Worm (Caenorhabditis elegans) whole organism, L2 larva: ENCODE data around the gene str-25.
A peak's percentile ranks its signal among the peaks of the same experiment; 100 is the strongest.

Experiments used
- F13H6.1 ChIP-seq: sonication (generic microtip); optimal IDR thresholded peaks from 2 replicates; lab custom pipeline; 2016; ENCODE audit warnings: missing genetic modification characterization, missing compliant biosample characterization
- Y55F3AM.14 ChIP-seq: fragments of 200-800 bp; sonication (Bioruptor generic); optimal IDR thresholded peaks from 2 replicates; lab custom pipeline; 2018; ENCODE audit warnings: mild to moderate bottlenecking, missing genetic modification characterization, missing compliant biosample characterization
- ZK546.5 ChIP-seq: sonication (generic microtip); optimal IDR thresholded peaks from 2 replicates; lab custom pipeline; 2017; ENCODE audit warnings: missing biosample characterization, missing genetic modification characterization
- alr-1 ChIP-seq: fragments of 150-350 bp; optimal IDR thresholded peaks from 2 replicates; lab custom pipeline; 2014; ENCODE audit warnings: missing biosample characterization, missing genetic modification characterization
- ama-1 ChIP-seq: fragments of 150-350 bp; optimal IDR thresholded peaks from 2 replicates; lab custom pipeline; 2018; ENCODE audit warnings: inconsistent platforms
- ceh-16 ChIP-seq: fragments of 150-350 bp; optimal IDR thresholded peaks from 2 replicates; lab custom pipeline; 2014; ENCODE audit warnings: missing biosample characterization, missing genetic modification characterization
- ceh-82 ChIP-seq: fragments of 150-350 bp; optimal IDR thresholded peaks from 2 replicates; lab custom pipeline; 2014; ENCODE audit warnings: missing biosample characterization, missing genetic modification characterization
- crh-2 ChIP-seq: sonication (generic microtip); optimal IDR thresholded peaks from 2 replicates; lab custom pipeline; 2017; ENCODE audit warnings: missing biosample characterization, missing genetic modification characterization
- egl-27 ChIP-seq: sonication (generic microtip); optimal IDR thresholded peaks from 3 replicates; lab custom pipeline; 2017; ENCODE audit warnings: missing biosample characterization, missing genetic modification reagents, missing genetic modification characterization
- elt-3 ChIP-seq: sonication (generic microtip); optimal IDR thresholded peaks from 2 replicates; lab custom pipeline; 2017; ENCODE audit warnings: missing biosample characterization, missing genetic modification characterization
- fos-1 ChIP-seq: fragments of 150-350 bp; optimal IDR thresholded peaks from 2 replicates; lab custom pipeline; 2014; ENCODE audit warnings: missing biosample characterization, missing genetic modification characterization
- lin-11 ChIP-seq: fragments of 150-350 bp; sonication (generic microtip); optimal IDR thresholded peaks from 2 replicates; lab custom pipeline; 2014; ENCODE audit warnings: missing biosample characterization, missing genetic modification characterization, inconsistent platforms, mixed read lengths
- lin-39 ChIP-seq: fragments of 150-350 bp; optimal IDR thresholded peaks from 2 replicates; lab custom pipeline; 2014; ENCODE audit warnings: missing biosample characterization, missing genetic modification reagents, missing genetic modification characterization
- lsy-2 ChIP-seq, 2 experiments: fragments of 150-350 bp in 1 of 2; sonication (generic microtip) in 1 of 2; optimal IDR thresholded peaks; 2 replicates each; lab custom pipeline; 2014 to 2017; ENCODE audit warnings: missing biosample characterization in 2 of 2, missing genetic modification characterization in 2 of 2
- mbf-1 ChIP-seq: sonication (generic microtip); optimal IDR thresholded peaks from 2 replicates; lab custom pipeline; 2017; ENCODE audit warnings: missing biosample characterization, missing genetic modification characterization
- mdl-1 ChIP-seq, 2 experiments: fragments of 150-350 bp in 1 of 2; sonication (generic microtip) in 1 of 2; optimal IDR thresholded peaks; 2 replicates each; lab custom pipeline; 2017; ENCODE audit warnings: missing biosample characterization in 2 of 2, missing genetic modification characterization in 2 of 2
- nhr-10 ChIP-seq: sonication (generic microtip); optimal IDR thresholded peaks from 2 replicates; lab custom pipeline; 2017; ENCODE audit warnings: missing biosample characterization, missing genetic modification characterization
- nhr-11 ChIP-seq: fragments of 150-350 bp; optimal IDR thresholded peaks from 2 replicates; lab custom pipeline; 2014; ENCODE audit warnings: missing biosample characterization, missing genetic modification characterization
- nhr-129 ChIP-seq: fragments of 150-350 bp; optimal IDR thresholded peaks from 2 replicates; lab custom pipeline; 2014; ENCODE audit warnings: missing biosample characterization, missing genetic modification characterization
- nhr-21 ChIP-seq: fragments of 150-350 bp; optimal IDR thresholded peaks from 2 replicates; lab custom pipeline; 2014; ENCODE audit warnings: missing biosample characterization, missing genetic modification characterization
- nhr-6 ChIP-seq: fragments of 150-350 bp; optimal IDR thresholded peaks from 2 replicates; lab custom pipeline; 2014; ENCODE audit warnings: missing biosample characterization, missing genetic modification characterization
- nhr-77 ChIP-seq: fragments of 150-350 bp; optimal IDR thresholded peaks from 2 replicates; lab custom pipeline; 2014; ENCODE audit warnings: missing biosample characterization, missing genetic modification characterization
- skn-1 ChIP-seq: sonication (generic microtip); optimal IDR thresholded peaks from 2 replicates; lab custom pipeline; 2017; ENCODE audit warnings: missing biosample characterization, missing genetic modification characterization
- sma-3 ChIP-seq: sonication (generic microtip); optimal IDR thresholded peaks from 2 replicates; lab custom pipeline; 2016; ENCODE audit warnings: missing genetic modification reagents, missing genetic modification characterization, missing compliant biosample characterization
- sma-9 ChIP-seq, 2 experiments: fragments of 150-350 bp in 1 of 2; sonication (generic microtip) in 1 of 2; optimal IDR thresholded peaks; 2 replicates each; lab custom pipeline; 2014 to 2016; ENCODE audit warnings: missing genetic modification characterization in 2 of 2, mild to moderate bottlenecking in 1 of 2, missing biosample characterization in 1 of 2, missing compliant biosample characterization in 1 of 2, missing genetic modification reagents in 1 of 2, moderate library complexity in 1 of 2
- snpc-4 ChIP-seq: fragments of 150-350 bp; optimal IDR thresholded peaks from 2 replicates; lab custom pipeline; 2014; ENCODE audit warnings: missing biosample characterization, missing genetic modification characterization
- unc-55 ChIP-seq: fragments of 150-350 bp; sonication (generic microtip); optimal IDR thresholded peaks from 3 replicates; lab custom pipeline; 2014; ENCODE audit warnings: missing biosample characterization, missing genetic modification reagents, missing genetic modification characterization
- unc-62 ChIP-seq: fragments of 150-350 bp; optimal IDR thresholded peaks from 2 replicates; lab custom pipeline; 2014; ENCODE audit warnings: missing biosample characterization, missing genetic modification reagents, missing genetic modification characterization
- ztf-4 ChIP-seq: fragments of 150-350 bp; optimal IDR thresholded peaks from 2 replicates; lab custom pipeline; 2014; ENCODE audit warnings: missing biosample characterization, missing genetic modification characterization

Gene str-25

ce11 chrV:16132705-16133104 lies 17.2 kb downstream of the str-25 start, which contains the start of gene fbxa-144:
TSS of gene fbxa-144 (minus strand) at chrV:16132805.
- TF ChIP-seq nhr-11 (tag; lab: Kevin White, UChicago) (no peak), lin-11 (no peak), unc-62 (GFP tag; lab: Kevin White, UChicago) (no peak)

- TF ChIP-seq mbf-1 (tag; lab: Kevin White, UChicago) = no peak
- TF ChIP-seq nhr-11 (tag; lab: Kevin White, UChicago) = no peak
These were observed 21.6 kb downstream of the str-25 start, which contains the start of gene F44G3.7 for ce11 chrV:16137043-16137442. TSS of gene F44G3.7 (minus strand) at chrV:16137143.

- TF ChIP-seq alr-1 = no peak
- TF ChIP-seq nhr-10 = no peak
- TF ChIP-seq fos-1 = peak; percentile 31
- no peak for TF ChIP-seq egl-27
- no peak for TF ChIP-seq sma-9 (GFP tag; optimal IDR thresholded peaks at IDR 0.05; lab: Kevin White, UChicago)
- TF ChIP-seq sma-9 (tag; optimal IDR thresholded peaks at IDR 0.05; lab: Kevin White, UChicago) = no peak
- TF ChIP-seq nhr-6 (tag; lab: Kevin White, UChicago) = no peak
- TF ChIP-seq Y55F3AM.14 (GFP tag; lab: Kevin White, UChicago) = no peak
These were observed 24.0 kb downstream of the str-25 start, which contains the start of gene clc-11 for ce11 chrV:16139529-16139928. TSS of gene clc-11 (minus strand) at chrV:16139629.

- no peak for TF ChIP-seq nhr-6 (tag; lab: Kevin White, UChicago)
- TF ChIP-seq sma-3 (GFP tag; lab: Kevin White, UChicago) = no peak
- TF ChIP-seq unc-55 (GFP tag; lab: Kevin White, UChicago) = no peak
- TF ChIP-seq egl-27 = no peak
- no peak for TF ChIP-seq F13H6.1 (tag; lab: Kevin White, UChicago)
- no peak for TF ChIP-seq lin-39 (tag; lab: Kevin White, UChicago)
- TF ChIP-seq snpc-4 (tag; lab: Kevin White, UChicago) = no peak
- TF ChIP-seq ceh-16 (tag; lab: Kevin White, UChicago) = no peak
- no peak for TF ChIP-seq nhr-21
- no peak for TF ChIP-seq ZK546.5 (tag; lab: Kevin White, UChicago)
- TF ChIP-seq ztf-4 (tag; lab: Kevin White, UChicago) = no peak
- no peak for TF ChIP-seq skn-1 (tag; lab: Kevin White, UChicago)
- TF ChIP-seq ceh-82 (tag; lab: Kevin White, UChicago) = no peak
These were observed 25.6 kb downstream of the str-25 start, which contains the start of gene clc-32 for ce11 chrV:16141071-16141470. TSS of gene clc-32 (minus strand) at chrV:16141171.

- TF ChIP-seq mdl-1 (tag; optimal IDR thresholded peaks at IDR 0.05; lab: Kevin White, UChicago) = no peak
- no peak for TF ChIP-seq F13H6.1 (tag; lab: Kevin White, UChicago)
- TF ChIP-seq egl-27 = no peak
- TF ChIP-seq snpc-4 (tag; lab: Kevin White, UChicago) = no peak
- TF ChIP-seq crh-2 (tag; lab: Kevin White, UChicago) = no peak
- no peak for TF ChIP-seq nhr-77 (tag; lab: Kevin White, UChicago)
- TF ChIP-seq nhr-129 (tag; lab: Kevin White, UChicago) = no peak
- TF ChIP-seq elt-3 (tag; lab: Kevin White, UChicago) = no peak
- no peak for TF ChIP-seq ama-1 (lab: Kevin White, UChicago)
These were observed 26.9 kb downstream of the str-25 start, which contains the start of gene fbxa-18 for ce11 chrV:16142371-16142770. TSS of gene fbxa-18 (plus strand) at chrV:16142671.

- peak; percentile 77 for TF ChIP-seq fos-1
- no peak for TF ChIP-seq Y55F3AM.14 (GFP tag; lab: Kevin White, UChicago)
- peak; percentile 17 for TF ChIP-seq sma-9 (GFP tag; optimal IDR thresholded peaks at IDR 0.05; lab: Kevin White, UChicago)
- no peak for TF ChIP-seq sma-9 (tag; optimal IDR thresholded peaks at IDR 0.05; lab: Kevin White, UChicago)
These were observed 27.6 kb downstream of the str-25 start, which contains the start of gene fbxa-88 for ce11 chrV:16143066-16143581. TSS of gene fbxa-88 (minus strand) at chrV:16143116.

ce11 chrV:16145009-16145408 lies 29.5 kb downstream of the str-25 start:
- TF ChIP-seq fos-1 (no peak), lsy-2 (tag; optimal IDR thresholded peaks at IDR 0.05; lab: Kevin White, UChicago) (no peak)
